Fruit fly (Drosophila melanogaster) whole organism, embryonic: ENCODE results near the gene Tango2.

Source experiments
- Ada2b ChIP-seq: fragments of 200-800 bp; sonication (Bioruptor generic); IDR thresholded peaks from 2 replicates; pipeline ENCODE4 v1.3.6; 2022; ENCODE audit warnings: missing biosample characterization, missing genetic modification characterization
- Adf1 ChIP-seq: fragments of 200-800 bp; sonication (Bioruptor generic); IDR thresholded peaks from 2 replicates; pipeline ENCODE4 v1.3.6; 2022; ENCODE audit warnings: missing biosample characterization, missing genetic modification characterization
- Atf6 ChIP-seq: fragments of 200-800 bp; sonication (Bioruptor generic); IDR thresholded peaks from 2 replicates; pipeline ENCODE4 v1.3.6; 2022; ENCODE audit warnings: missing biosample characterization, missing genetic modification characterization
- CG10147 ChIP-seq: fragments of 200-800 bp; sonication (Bioruptor generic); optimal IDR thresholded peaks from 2 replicates; lab custom pipeline; 2019; ENCODE audit warnings: missing biosample characterization, mild to moderate bottlenecking, missing genetic modification characterization, moderate library complexity
- CG10565 ChIP-seq: fragments of 200-800 bp; sonication (Bioruptor generic); optimal IDR thresholded peaks from 3 replicates; lab custom pipeline; 2016; ENCODE audit warnings: missing biosample characterization, mild to moderate bottlenecking, missing genetic modification characterization
- CG11093 ChIP-seq: fragments of 200-800 bp; sonication (Bioruptor generic); IDR thresholded peaks from 3 replicates; pipeline ENCODE4 v1.3.6; 2022; ENCODE audit warnings: missing biosample characterization, missing genetic modification characterization
- CG12942 ChIP-seq: fragments of 200-800 bp; sonication (Bioruptor generic); optimal IDR thresholded peaks from 3 replicates; lab custom pipeline; 2016; ENCODE audit warnings: missing biosample characterization, missing genetic modification characterization
- CG31388 ChIP-seq: fragments of 200-800 bp; sonication (Bioruptor generic); optimal IDR thresholded peaks from 2 replicates; lab custom pipeline; 2016; ENCODE audit warnings: missing biosample characterization, missing genetic modification characterization
- CG32772 ChIP-seq: fragments of 200-800 bp; sonication (Bioruptor generic); IDR thresholded peaks from 2 replicates; pipeline ENCODE4 v1.3.6; 2022; ENCODE audit warnings: missing biosample characterization, missing genetic modification characterization
- CG3281 ChIP-seq: fragments of 200-800 bp; sonication (Bioruptor generic); optimal IDR thresholded peaks from 3 replicates; lab custom pipeline; 2017; ENCODE audit warnings: missing biosample characterization, mild to moderate bottlenecking, missing genetic modification characterization
- CG4328 ChIP-seq: fragments of 200-800 bp; sonication (Bioruptor generic); optimal IDR thresholded peaks from 3 replicates; lab custom pipeline; 2017; ENCODE audit warnings: missing biosample characterization, missing genetic modification reagents, missing genetic modification characterization
- CG4617 ChIP-seq: fragments of 200-800 bp; sonication (Bioruptor generic); optimal IDR thresholded peaks from 3 replicates; lab custom pipeline; 2016; ENCODE audit warnings: missing biosample characterization, missing genetic modification characterization, borderline replicate concordance
- CG5180 ChIP-seq: fragments of 200-800 bp; sonication (Bioruptor generic); optimal IDR thresholded peaks from 3 replicates; lab custom pipeline; 2017; ENCODE audit warnings: missing biosample characterization, missing genetic modification characterization, mild to moderate bottlenecking, moderate library complexity, missing genetic modification reagents
- CG6689 ChIP-seq: fragments of 200-800 bp; sonication (Bioruptor generic); IDR thresholded peaks from 2 replicates; pipeline ENCODE4 v1.3.6; 2022; ENCODE audit warnings: missing biosample characterization, missing genetic modification characterization
- CG6854 ChIP-seq: fragments of 200-800 bp; sonication (Bioruptor generic); optimal IDR thresholded peaks from 3 replicates; lab custom pipeline; 2017; ENCODE audit warnings: missing biosample characterization, mild to moderate bottlenecking, missing genetic modification characterization
- CG7786 ChIP-seq: fragments of 200-800 bp; sonication (Bioruptor generic); optimal IDR thresholded peaks from 2 replicates; lab custom pipeline; 2016; ENCODE audit warnings: missing biosample characterization, missing genetic modification characterization
- CG8089 ChIP-seq: fragments of 200-800 bp; sonication (Bioruptor generic); optimal IDR thresholded peaks from 3 replicates; lab custom pipeline; 2016; ENCODE audit warnings: missing biosample characterization, missing genetic modification characterization
- CG8359 ChIP-seq: fragments of 200-800 bp; sonication (Bioruptor generic); optimal IDR thresholded peaks from 2 replicates; lab custom pipeline; 2017; ENCODE audit warnings: missing biosample characterization, mild to moderate bottlenecking, missing genetic modification characterization, borderline replicate concordance
- CG8388 ChIP-seq: fragments of 200-800 bp; sonication (Bioruptor generic); optimal IDR thresholded peaks from 2 replicates; lab custom pipeline; 2019; ENCODE audit warnings: missing biosample characterization, mild to moderate bottlenecking, missing genetic modification characterization, moderate library complexity
- CG8765 ChIP-seq: fragments of 200-800 bp; sonication (Bioruptor generic); IDR thresholded peaks from 2 replicates; pipeline ENCODE4 v1.3.6; 2022; ENCODE audit warnings: missing biosample characterization, missing genetic modification characterization
- CTCF ChIP-seq: fragments of 200-800 bp; sonication (Bioruptor generic); optimal IDR thresholded peaks from 2 replicates; lab custom pipeline; 2017; ENCODE audit warnings: missing biosample characterization, mild to moderate bottlenecking, missing genetic modification characterization, moderate library complexity
- E2f2 ChIP-seq: fragments of 200-800 bp; sonication (Bioruptor generic); IDR thresholded peaks from 2 replicates; pipeline ENCODE4 v1.3.6; 2022; ENCODE audit warnings: missing biosample characterization, missing genetic modification characterization
- Ets65A ChIP-seq: fragments of 200-800 bp; sonication (Bioruptor generic); peaks from one replicate; lab custom pipeline; 2016; ENCODE audit warnings: missing biosample characterization, missing genetic modification characterization
- HHEX ChIP-seq: fragments of 200-800 bp; sonication (Bioruptor generic); optimal IDR thresholded peaks from 3 replicates; lab custom pipeline; 2017; ENCODE audit warnings: missing biosample characterization, mild to moderate bottlenecking, missing genetic modification characterization, missing genetic modification reagents
- Hmr ChIP-seq: fragments of 200-800 bp; sonication (Bioruptor generic); optimal IDR thresholded peaks from 3 replicates; lab custom pipeline; 2017; ENCODE audit warnings: mild to moderate bottlenecking, missing biosample characterization, missing genetic modification reagents, missing genetic modification characterization
- Mes4 ChIP-seq: fragments of 200-800 bp; sonication (Bioruptor generic); optimal IDR thresholded peaks from 2 replicates; lab custom pipeline; 2016; ENCODE audit warnings: missing biosample characterization, missing genetic modification characterization
- NK7.1 ChIP-seq: fragments of 200-800 bp; sonication (Bioruptor generic); optimal IDR thresholded peaks from 3 replicates; lab custom pipeline; 2016; ENCODE audit warnings: missing biosample characterization, missing genetic modification characterization
- Ptx1 ChIP-seq: fragments of 200-800 bp; sonication (Bioruptor generic); IDR thresholded peaks from 2 replicates; pipeline ENCODE4 v1.3.6; 2022; ENCODE audit warnings: missing biosample characterization, missing genetic modification characterization
- Ravus ChIP-seq: fragments of 200-800 bp; sonication (Bioruptor generic); IDR thresholded peaks from 2 replicates; pipeline ENCODE4 v1.3.6; 2022; ENCODE audit warnings: missing biosample characterization, missing genetic modification characterization
- Stat92E ChIP-seq, 3 experiments: fragments of >200 bp in 2 of 3; fragments of 200-800 bp in 1 of 3; sonication (Bioruptor generic) in 1 of 3; optimal IDR thresholded peaks; 2 replicates each; lab custom pipeline; 2017 to 2019; ENCODE audit warnings: missing biosample characterization in 3 of 3, missing genetic modification characterization in 3 of 3, mild to moderate bottlenecking in 1 of 3, moderate library complexity in 1 of 3
- chinmo ChIP-seq: fragments of 200-800 bp; sonication (Bioruptor generic); IDR thresholded peaks from 4 replicates; pipeline ENCODE4 v1.3.6; 2022; ENCODE audit warnings: missing biosample characterization, missing genetic modification characterization; ENCODE audit not compliant: partially characterized antibody
- dati ChIP-seq: fragments of 200-800 bp; sonication (Bioruptor generic); IDR thresholded peaks from 2 replicates; pipeline ENCODE4 v1.3.6; 2022; ENCODE audit warnings: missing biosample characterization, missing genetic modification characterization
- dm ChIP-seq: fragments of 200-800 bp; sonication (Bioruptor generic); optimal IDR thresholded peaks from 3 replicates; lab custom pipeline; 2016; ENCODE audit warnings: missing biosample characterization, missing genetic modification characterization
- en ChIP-seq: fragments of 200-800 bp; sonication (Bioruptor generic); optimal IDR thresholded peaks from 2 replicates; lab custom pipeline; 2016; ENCODE audit warnings: missing biosample characterization, missing genetic modification characterization
- fd96Cb ChIP-seq: fragments of 200-800 bp; sonication (Bioruptor generic); optimal IDR thresholded peaks from 2 replicates; lab custom pipeline; 2018; ENCODE audit warnings: missing biosample characterization, mild to moderate bottlenecking, missing genetic modification characterization, moderate library complexity
- kni ChIP-seq: fragments of 200-800 bp; sonication (Bioruptor generic); optimal IDR thresholded peaks from 3 replicates; lab custom pipeline; 2017; ENCODE audit warnings: mild to moderate bottlenecking, missing biosample characterization, missing genetic modification reagents, missing genetic modification characterization
- nerfin-1 ChIP-seq: fragments of 200-800 bp; sonication (Bioruptor generic); optimal IDR thresholded peaks from 3 replicates; lab custom pipeline; 2019; ENCODE audit warnings: missing biosample characterization, mild to moderate bottlenecking, missing genetic modification characterization, moderate library complexity
- onecut ChIP-seq: fragments of 200-800 bp; sonication (Bioruptor generic); IDR thresholded peaks from 2 replicates; pipeline ENCODE4 v1.3.6; 2022; ENCODE audit warnings: missing biosample characterization, missing genetic modification characterization
- peb ChIP-seq: fragments of 200-800 bp; sonication (Bioruptor generic); IDR thresholded peaks from 2 replicates; pipeline ENCODE4 v1.3.6; 2022; ENCODE audit warnings: missing biosample characterization, missing genetic modification characterization
- prd ChIP-seq, 3 experiments: fragments of >200 bp in 2 of 3; fragments of 200-800 bp in 1 of 3; sonication (Bioruptor generic) in 1 of 3; optimal IDR thresholded peaks in 2 of 3; IDR thresholded peaks in 1 of 3; 2 replicates in 2 of 3; 3 replicates in 1 of 3; pipeline versions ENCODE4 v1.3.6 to Lab custom; 2017 to 2022; ENCODE audit warnings: missing biosample characterization in 1 of 3, missing genetic modification characterization in 1 of 3
- sc ChIP-seq, 3 experiments: fragments of >200 bp in 2 of 3; fragments of 200-800 bp in 1 of 3; sonication (Bioruptor generic) in 1 of 3; optimal IDR thresholded peaks; 2 replicates in 2 of 3; 3 replicates in 1 of 3; lab custom pipeline; 2017; ENCODE audit warnings: mild to moderate bottlenecking in 1 of 3, missing biosample characterization in 1 of 3, missing genetic modification characterization in 1 of 3, missing genetic modification reagents in 1 of 3
- sd ChIP-seq: fragments of 200-800 bp; sonication (Bioruptor generic); optimal IDR thresholded peaks from 3 replicates; lab custom pipeline; 2018; ENCODE audit warnings: missing biosample characterization, mild to moderate bottlenecking, missing genetic modification characterization, moderate library complexity
- sens-2 ChIP-seq: fragments of 200-800 bp; sonication (Bioruptor generic); IDR thresholded peaks from 2 replicates; pipeline ENCODE4 v1.3.6; 2022; ENCODE audit warnings: missing biosample characterization, missing genetic modification characterization
- seq ChIP-seq: fragments of 200-800 bp; sonication (Bioruptor generic); IDR thresholded peaks from 2 replicates; pipeline ENCODE4 v1.3.6; 2022; ENCODE audit warnings: missing biosample characterization, missing genetic modification characterization
- sob ChIP-seq: fragments of 200-800 bp; sonication (Bioruptor generic); IDR thresholded peaks from 2 replicates; pipeline ENCODE4 v1.3.6; 2022; ENCODE audit warnings: missing biosample characterization, missing genetic modification characterization
- toy ChIP-seq: fragments of 200-800 bp; sonication (Bioruptor generic); IDR thresholded peaks from 2 replicates; pipeline ENCODE4 v1.3.6; 2022; ENCODE audit warnings: missing biosample characterization, missing genetic modification characterization
- trem ChIP-seq: fragments of 200-800 bp; optimal IDR thresholded peaks from 3 replicates; lab custom pipeline; 2019; ENCODE audit warnings: missing biosample characterization, mild to moderate bottlenecking, missing genetic modification characterization, moderate library complexity
- ttk ChIP-seq: fragments of 200-800 bp; sonication (Bioruptor generic); IDR thresholded peaks from 2 replicates; pipeline ENCODE4 v2.1.2; 2022; ENCODE audit warnings: missing biosample characterization, missing genetic modification characterization
- zen ChIP-seq: fragments of 200-800 bp; sonication (Bioruptor generic); optimal IDR thresholded peaks from 3 replicates; lab custom pipeline; 2018; ENCODE audit warnings: missing biosample characterization, mild to moderate bottlenecking, missing genetic modification characterization, moderate library complexity
- zen2 ChIP-seq: fragments of 200-800 bp; sonication (Bioruptor generic); IDR thresholded peaks from 3 replicates; pipeline ENCODE4 v1.3.6; 2022; ENCODE audit warnings: missing biosample characterization, missing genetic modification characterization; ENCODE audit not compliant: partially characterized antibody
- zfh1 ChIP-seq: fragments of 200-800 bp; sonication (Bioruptor generic); IDR thresholded peaks from 3 replicates; pipeline ENCODE4 v1.3.6; 2022; ENCODE audit warnings: missing biosample characterization, missing genetic modification characterization

Tango2 gene

dm6 chrX:13605942-13606491 is 10.8 kb upstream of the Tango2 start (continued):
- TF ChIP-seq CG5180 (no peak), kni (GFP tag; lab: Kevin White, UChicago) (no peak), dati (no peak), zfh1 (GFP tag; lab: Robert Waterston, UW) (no peak), seq (GFP tag; lab: Robert Waterston, UW) (no peak), en (GFP tag; lab: Kevin White, UChicago) (no peak), Adf1 (no peak), Ptx1 (no peak), trem (tag; lab: Kevin White, UChicago) (peak; percentile 53), zen (tag; lab: Kevin White, UChicago) (no peak), onecut (no peak), CG8388 (GFP tag; lab: Kevin White, UChicago) (no peak), Stat92E (GFP tag; optimal IDR thresholded peaks at IDR 0.05; lab: Kevin White, UChicago) (no peak), Ada2b (no peak), dm (GFP tag; lab: Kevin White, UChicago) (no peak), chinmo (GFP tag; lab: Robert Waterston, UW) (0 out of 4 replicates have a peak, but pooled peaks have one; percentile 43), fd96Cb (no peak), Ravus (GFP tag; lab: Robert Waterston, UW) (no peak), CG10147 (no peak), CG4617 (GFP tag; lab: Kevin White, UChicago) (peak; percentile 70), CG3281 (GFP tag; lab: Kevin White, UChicago) (no peak), CG11093 (GFP tag; lab: Robert Waterston, UW) (no peak), sob (GFP tag; lab: Robert Waterston, UW) (no peak), CG6854 (GFP tag; lab: Kevin White, UChicago) (no peak), zen2 (GFP tag; lab: Robert Waterston, UW) (no peak; the same call in 2 of the 3 replicates), E2f2 (peak; percentile 89), toy (GFP tag; lab: Robert Waterston, UW) (no peak), prd (optimal IDR thresholded peaks at IDR 0.05; lab: Kevin White, UChicago) (no peak), prd (GFP tag; IDR thresholded peaks at IDR 0.05; lab: Robert Waterston, UW) (no peak), Hmr (GFP tag; lab: Kevin White, UChicago) (no peak), sens-2 (no peak), CG31388 (no peak), NK7.1 (GFP tag; lab: Kevin White, UChicago) (no peak), CG8089 (no peak), sc (optimal IDR thresholded peaks at IDR 0.05; lab: Kevin White, UChicago) (no peak), sc (GFP tag; optimal IDR thresholded peaks at IDR 0.05; lab: Kevin White, UChicago) (no peak), Mes4 (GFP tag; lab: Kevin White, UChicago) (no peak), Ets65A (no peak), ttk (no peak), CG7786 (no peak), HHEX (GFP tag; lab: Kevin White, UChicago) (no peak), peb (no peak), CG12942 (GFP tag; lab: Kevin White, UChicago) (no peak), CG8765 (GFP tag; lab: Robert Waterston, UW) (no peak), CG10565 (GFP tag; lab: Kevin White, UChicago) (no peak), Atf6 (GFP tag; lab: Robert Waterston, UW) (no peak), CG6689 (GFP tag; lab: Robert Waterston, UW) (no peak), CG4328 (no peak), nerfin-1 (tag; lab: Kevin White, UChicago) (no peak), CG8359 (GFP tag; lab: Kevin White, UChicago) (no peak), sd (tag; lab: Kevin White, UChicago) (no peak), CG32772 (GFP tag; lab: Robert Waterston, UW) (no peak), CTCF (GFP tag; lab: Kevin White, UChicago) (peak; percentile 0)
